Fruit fly (Drosophila melanogaster) whole organism, pupa: ENCODE data around the gene Moca-cyp.

Source experiments
- CG12605 ChIP-seq: fragments of 200-800 bp; sonication (Bioruptor generic); IDR thresholded peaks from 2 replicates; pipeline ENCODE4 v1.3.6; 2022; ENCODE audit warnings: missing biosample characterization, missing genetic modification characterization
- CG13204 ChIP-seq: fragments of 200-800 bp; sonication (Bioruptor generic); optimal IDR thresholded peaks from 2 replicates; lab custom pipeline; 2018; ENCODE audit warnings: missing biosample characterization, mild to moderate bottlenecking, missing genetic modification characterization, moderate library complexity
- CG32121 ChIP-seq: fragments of 200-800 bp; sonication (Bioruptor generic); IDR thresholded peaks from 2 replicates; pipeline ENCODE4 v1.3.6; 2022; ENCODE audit warnings: missing biosample characterization, missing genetic modification characterization
- CG8159 ChIP-seq: fragments of 200-800 bp; sonication (Bioruptor generic); optimal IDR thresholded peaks from 3 replicates; lab custom pipeline; 2018; ENCODE audit warnings: missing biosample characterization, mild to moderate bottlenecking, missing genetic modification characterization, moderate library complexity
- EcR ChIP-seq: fragments of 200-800 bp; sonication (Bioruptor generic); optimal IDR thresholded peaks from 3 replicates; lab custom pipeline; 2019; ENCODE audit warnings: missing biosample characterization, missing genetic modification characterization, mild to moderate bottlenecking, moderate library complexity, missing genetic modification reagents
- Ets98B ChIP-seq: fragments of 200-800 bp; sonication (Bioruptor generic); IDR thresholded peaks from 2 replicates; pipeline ENCODE4 v1.3.6; 2022; ENCODE audit warnings: missing biosample characterization, missing genetic modification characterization
- Snoo ChIP-seq: fragments of 200-800 bp; sonication (Bioruptor generic); optimal IDR thresholded peaks from 3 replicates; lab custom pipeline; 2017; ENCODE audit warnings: missing biosample characterization, mild to moderate bottlenecking, missing genetic modification characterization, inconsistent platforms
- gl ChIP-seq: fragments of 200-800 bp; sonication (Bioruptor generic); optimal IDR thresholded peaks from 2 replicates; lab custom pipeline; 2018; ENCODE audit warnings: missing biosample characterization, mild to moderate bottlenecking, missing genetic modification characterization

DNA sequence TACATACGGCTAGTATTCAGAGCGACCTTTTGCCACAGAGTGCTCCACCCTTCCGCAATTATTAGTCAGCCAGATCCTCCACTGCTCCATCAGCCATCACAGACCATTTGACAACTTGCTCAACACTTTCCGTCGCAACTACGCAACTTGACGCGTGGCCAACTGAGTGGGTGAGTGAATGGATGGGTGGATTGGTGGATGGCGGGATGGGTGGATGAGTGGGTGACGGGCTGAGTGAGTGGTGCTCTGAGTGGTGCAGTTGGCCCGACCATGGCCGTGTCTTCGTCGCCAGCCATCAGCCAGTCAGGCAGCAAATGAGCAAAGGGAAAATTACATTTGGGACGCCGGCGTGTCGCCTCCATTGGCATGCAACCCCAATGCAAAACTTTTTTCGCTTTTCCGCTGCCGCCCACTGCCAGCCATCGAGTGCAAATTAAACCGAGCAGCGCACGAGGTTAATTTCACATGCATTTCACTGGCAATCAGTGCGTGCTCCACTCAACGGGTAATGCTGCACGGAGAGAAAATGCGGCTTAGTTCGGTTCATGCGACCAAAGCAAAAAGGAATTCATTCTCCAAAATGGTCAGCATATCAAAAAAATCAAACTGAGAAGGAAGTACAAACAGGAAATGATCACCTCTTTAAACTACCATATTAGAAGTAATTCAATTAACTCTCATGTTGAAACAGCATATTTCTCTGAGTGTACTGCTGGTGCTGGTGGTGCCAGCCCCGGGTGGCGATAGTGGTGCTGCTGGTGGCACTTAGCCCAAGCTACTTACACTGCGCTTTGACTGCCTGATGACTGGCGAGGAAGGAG lies 32.0 kb upstream of the Moca-cyp start:
- TF ChIP-seq EcR (GFP tag; lab: Kevin White, UChicago) (no peak), CG32121 (GFP tag; lab: Robert Waterston, UW) (0 out of 2 replicates have a peak, but pooled peaks have one; percentile 31), CG8159 (peak; percentile 7), CG13204 (GFP tag; lab: Kevin White, UChicago) (no peak), gl (tag; lab: Kevin White, UChicago) (no peak), Snoo (tag; lab: Kevin White, UChicago) (no peak), CG12605 (GFP tag; lab: Robert Waterston, UW) (no peak), Ets98B (0 out of 2 replicates have a peak, but pooled peaks have one; percentile 28)
